Worm (Caenorhabditis elegans): ENCODE data around the gene gcsh-1.
"Not testable (repeated sequence)": the region's sequence is repeated elsewhere in the genome, so short reads cannot be mapped to it uniquely, and the experiment has no call there.

ce11 chrX:14525081-14525324, 10.1 kb upstream of the gcsh-1 start, which contains the start of gene nspc-17:
- not testable (repeated sequence) for TF ChIP-seq madf-9 (GFP tag; conservative IDR thresholded peaks at IDR 0.05); zag-1 (tag; optimal IDR thresholded peaks at IDR 0.05); nhr-77 (tag; optimal IDR thresholded peaks at IDR 0.05)

Data from whole organism, L4 larva.